Fruit fly (Drosophila melanogaster) whole organism: Measurements from ENCODE around the gene CG13066.

ENCODE experiments used
- CG8478 ChIP-seq: fragments of >200 bp; optimal IDR thresholded peaks from 2 replicates; lab custom pipeline; 2018; ENCODE audit warnings: inconsistent platforms
- Dll ChIP-seq: fragments of >200 bp; optimal IDR thresholded peaks from 2 replicates; lab custom pipeline; 2017
- EcR ChIP-seq, 2 experiments: fragments of >200 bp; optimal IDR thresholded peaks; 2 replicates each; lab custom pipeline; 2017; ENCODE audit warnings: missing biosample characterization in 2 of 2, missing genetic modification characterization in 2 of 2, missing genetic modification reagents in 2 of 2
- pan ChIP-seq: fragments of >200 bp; optimal IDR thresholded peaks from 2 replicates; lab custom pipeline; 2017
- psq ChIP-seq: fragments of >200 bp; optimal IDR thresholded peaks from 2 replicates; lab custom pipeline; 2017
- usp ChIP-seq: fragments of >200 bp; optimal IDR thresholded peaks from 2 replicates; lab custom pipeline; 2017; ENCODE audit warnings: missing biosample characterization, missing genetic modification characterization, mixed read lengths

CG13066 gene

dm6 chr3L:16272338-16272959, at the start of gene CG13066:
Gene CG13066 (plus strand): TSS chr3L:16272909.
- TF ChIP-seq EcR (GFP tag; optimal IDR thresholded peaks at IDR 0.05; lab: Kevin White, UChicago) (no peak), usp (no peak), CG8478 (no peak)

- TF ChIP-seq psq (lab: Kevin White, UChicago) = no peak
- no peak for TF ChIP-seq usp
- no peak for TF ChIP-seq pan
- TF ChIP-seq Dll (lab: Kevin White, UChicago) = no peak
- TF ChIP-seq EcR (GFP tag; optimal IDR thresholded peaks at IDR 0.05; lab: Kevin White, UChicago) = no peak
- TF ChIP-seq CG8478 = no peak
These were observed 47.5 kb upstream of the CG13066 start for dm6 chr3L:16225175-16225574.

dm6 chr3L:16228659-16229205, 44.0 kb upstream of the CG13066 start, which contains the start of gene Tmx3:
Gene Tmx3 (plus strand): TSS chr3L:16229100.
- no peak for TF ChIP-seq EcR (GFP tag; optimal IDR thresholded peaks at IDR 0.05; lab: Kevin White, UChicago)
- no peak for TF ChIP-seq CG8478
- TF ChIP-seq pan = no peak
- TF ChIP-seq psq (lab: Kevin White, UChicago) = no peak
- no peak for TF ChIP-seq Dll (lab: Kevin White, UChicago)
- no peak for TF ChIP-seq usp

DNA sequence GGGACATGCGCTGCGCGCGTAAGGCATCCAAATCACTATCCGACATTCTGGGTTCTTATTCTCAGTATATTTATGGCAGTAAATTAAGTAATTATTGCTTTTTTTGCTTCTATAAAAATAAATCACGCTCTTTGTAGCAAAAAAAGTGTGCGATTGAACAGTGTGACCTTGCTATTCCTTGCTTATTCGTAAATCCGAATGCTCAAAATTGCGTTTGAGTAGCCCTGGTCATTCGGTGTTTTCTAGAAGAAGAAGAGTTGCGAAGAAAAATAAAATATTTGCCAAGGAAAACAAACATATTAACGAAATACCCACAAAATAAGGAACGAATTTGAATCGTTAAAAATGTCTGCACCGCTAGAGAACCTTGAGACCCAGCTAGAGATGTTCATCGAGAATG, 40.9 kb upstream of the CG13066 start, which contains the start of the genes PDCD-5 and MED10:
Gene PDCD-5 (minus strand): TSS at position 182 of the 400 bp plus-strand sequence.
Gene MED10 (plus strand): TSS at position 228 of the 400 bp plus-strand sequence.
- TF ChIP-seq Dll (lab: Kevin White, UChicago) (no peak), EcR (GFP tag; optimal IDR thresholded peaks at IDR 0.05; lab: Kevin White, UChicago) (no peak), pan (no peak), psq (lab: Kevin White, UChicago) (no peak), CG8478 (no peak), usp (no peak)

DNA sequence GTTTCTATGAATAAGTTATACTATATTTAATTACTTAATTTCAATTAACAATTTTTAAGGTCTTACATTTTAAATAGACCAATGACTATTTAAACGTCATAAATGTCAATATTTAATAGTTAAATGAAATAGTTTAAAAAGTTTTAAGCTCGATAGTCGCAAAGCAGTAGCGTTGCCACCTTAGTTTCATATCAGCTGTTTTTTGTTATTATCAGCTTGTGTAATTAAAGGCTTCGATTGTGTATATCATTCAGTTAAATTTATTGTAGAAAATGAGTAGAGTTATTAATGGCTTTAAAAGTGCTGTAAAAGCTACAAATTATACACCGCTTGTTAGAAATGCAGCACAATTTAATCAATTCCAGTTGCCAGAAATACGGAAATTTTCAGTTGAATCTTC, 39.8 kb upstream of the CG13066 start, which contains the start of gene Hsc20:
Gene Hsc20 (plus strand): TSS at position 204 of the 400 bp plus-strand sequence.
- TF ChIP-seq psq (lab: Kevin White, UChicago) (no peak), pan (no peak), usp (no peak), Dll (lab: Kevin White, UChicago) (no peak)

DNA sequence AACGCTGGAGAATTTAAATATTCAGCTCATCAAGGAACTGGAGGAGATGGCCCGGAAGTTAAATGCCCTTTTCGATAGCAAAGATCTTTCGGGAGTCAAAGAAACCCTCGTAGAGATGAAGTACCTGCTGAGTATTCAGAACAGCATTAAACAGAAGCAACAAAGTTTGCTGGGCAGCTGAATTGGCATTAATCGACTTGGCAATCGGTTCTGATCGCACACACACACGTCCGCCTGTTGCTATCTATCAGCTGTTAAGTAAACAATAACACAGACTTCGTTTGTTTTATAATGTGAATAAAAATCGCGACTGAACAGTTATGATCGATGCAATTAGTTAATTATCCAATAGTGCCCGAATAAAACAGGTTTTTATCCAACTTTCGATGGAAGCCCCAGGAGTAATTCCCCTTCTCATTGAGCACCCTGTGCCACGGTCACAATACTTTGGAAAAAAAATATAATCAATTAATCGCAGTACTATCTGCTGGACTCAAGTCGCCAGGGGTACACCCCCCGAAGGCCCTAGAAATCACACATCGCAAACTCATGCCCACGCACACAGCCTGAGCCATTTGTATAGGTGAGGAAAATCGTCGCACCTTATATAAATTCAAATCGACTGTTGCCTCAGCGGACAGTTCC, 38.7 kb upstream of the CG13066 start:
- TF ChIP-seq CG8478 = no peak
- TF ChIP-seq EcR (GFP tag; optimal IDR thresholded peaks at IDR 0.05; lab: Kevin White, UChicago) = no peak

- peak in 1 of 2 experiments; percentile 61 for TF ChIP-seq EcR (GFP tag; optimal IDR thresholded peaks at IDR 0.05; lab: Kevin White, UChicago)
- no peak for TF ChIP-seq psq (lab: Kevin White, UChicago)
These were observed 31.4 kb upstream of the CG13066 start for dm6 chr3L:16241296-16241695.

DNA sequence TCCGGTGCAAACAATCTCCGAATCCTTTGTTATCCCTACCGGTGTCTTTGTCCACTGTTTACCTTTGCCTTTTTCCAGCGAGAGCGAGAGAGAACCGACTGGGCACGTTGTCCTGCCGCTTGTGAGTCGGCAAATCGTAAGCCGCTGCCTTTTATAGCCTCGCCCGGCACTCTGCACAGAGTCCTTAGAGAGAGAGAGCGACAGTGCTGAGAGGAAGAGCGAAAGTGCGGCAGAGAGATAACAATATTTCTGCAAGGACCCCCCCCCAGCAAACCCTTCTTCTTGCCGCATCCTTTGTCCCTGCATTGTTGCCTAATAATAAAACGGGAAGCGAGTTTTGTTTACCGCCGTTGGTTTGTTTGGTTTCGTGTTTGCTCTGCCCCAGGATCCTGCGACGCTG, 20.5 kb upstream of the CG13066 start, which contains the start of gene CG13055:
Gene CG13055 (minus strand): TSS at position 101 of the 400 bp plus-strand sequence.
- TF ChIP-seq pan (no peak), EcR (GFP tag; optimal IDR thresholded peaks at IDR 0.05; lab: Kevin White, UChicago) (no peak)

- TF ChIP-seq pan = no peak
- TF ChIP-seq Dll (lab: Kevin White, UChicago) = no peak
- TF ChIP-seq EcR (GFP tag; optimal IDR thresholded peaks at IDR 0.05; lab: Kevin White, UChicago) = no peak
- TF ChIP-seq usp = no peak
- no peak for TF ChIP-seq psq (lab: Kevin White, UChicago)
- TF ChIP-seq CG8478 = no peak
These were observed 15.5 kb upstream of the CG13066 start, which contains the start of gene CG13054 for dm6 chr3L:16257118-16257627. Gene CG13054 (minus strand): TSS chr3L:16257191.

- no peak for TF ChIP-seq Dll (lab: Kevin White, UChicago)
- no peak for TF ChIP-seq pan
- TF ChIP-seq EcR (GFP tag; optimal IDR thresholded peaks at IDR 0.05; lab: Kevin White, UChicago) = no peak
- no peak for TF ChIP-seq usp
- TF ChIP-seq psq (lab: Kevin White, UChicago) = no peak
- TF ChIP-seq CG8478 = no peak
These were observed 13.2 kb upstream of the CG13066 start, which contains the start of gene CG13053 for dm6 chr3L:16259552-16259951. Gene CG13053 (minus strand): TSS chr3L:16259722.

DNA sequence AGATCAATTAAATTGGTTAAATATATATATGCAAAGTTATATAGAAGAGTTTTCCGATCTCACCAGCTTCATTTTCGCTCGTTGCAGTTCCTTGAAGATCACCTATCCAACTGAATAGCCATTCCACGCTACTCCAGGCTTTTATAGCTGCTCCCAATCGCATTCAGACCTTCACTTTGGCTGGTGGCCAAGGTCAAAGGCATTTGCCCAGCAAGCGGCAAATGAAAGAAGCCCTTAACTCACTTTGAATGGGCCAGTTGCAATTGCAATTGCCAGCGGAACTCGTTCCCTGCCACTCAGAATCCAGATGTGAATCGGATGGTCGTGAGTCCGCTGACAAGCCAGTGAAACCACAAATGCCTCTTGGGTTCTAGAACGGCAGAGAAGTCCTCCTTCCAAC, 11.2 kb upstream of the CG13066 start, which contains the start of gene CG34247:
Gene CG34247 (minus strand): TSS at position 101 of the 400 bp plus-strand sequence.
- TF ChIP-seq CG8478 = no peak
- no peak for TF ChIP-seq Dll (lab: Kevin White, UChicago)
- no peak for TF ChIP-seq usp
- TF ChIP-seq EcR (GFP tag; optimal IDR thresholded peaks at IDR 0.05; lab: Kevin White, UChicago) = no peak

- TF ChIP-seq EcR (GFP tag; optimal IDR thresholded peaks at IDR 0.05; lab: Kevin White, UChicago) = no peak
- TF ChIP-seq CG8478 = no peak
- no peak for TF ChIP-seq usp
These were observed 10.3 kb upstream of the CG13066 start, which contains the start of gene CG13071 for dm6 chr3L:16262440-16262839. Gene CG13071 (plus strand): TSS chr3L:16262740.

DNA sequence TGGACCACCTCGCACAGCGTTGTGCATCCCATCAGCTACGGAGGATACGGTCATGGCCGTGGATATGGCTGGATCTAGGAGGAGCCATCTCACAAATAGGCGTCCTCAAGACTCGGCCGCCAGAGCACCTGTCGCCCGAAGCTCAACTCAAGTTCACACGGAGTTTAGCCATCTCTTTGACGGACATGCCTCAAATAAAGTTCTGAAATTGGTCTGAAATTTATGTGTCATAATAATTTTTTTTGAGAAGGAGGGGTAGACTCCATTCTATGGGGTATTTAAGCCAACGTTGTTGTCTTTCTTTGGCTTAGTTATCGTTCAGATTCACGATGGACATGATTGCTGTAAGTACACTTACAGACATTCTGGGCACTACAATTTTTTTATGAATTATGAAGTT, 9.7 kb upstream of the CG13066 start, which contains the start of gene CG13070:
Gene CG13070 (plus strand): TSS at position 301 of the 400 bp plus-strand sequence.
- no peak for TF ChIP-seq psq (lab: Kevin White, UChicago)
- TF ChIP-seq pan = no peak
- TF ChIP-seq usp = no peak
- TF ChIP-seq Dll (lab: Kevin White, UChicago) = no peak
- TF ChIP-seq EcR (GFP tag; optimal IDR thresholded peaks at IDR 0.05; lab: Kevin White, UChicago) = no peak
- TF ChIP-seq CG8478 = no peak
